Worm (Caenorhabditis elegans): ENCODE results near the gene rrsr-1.

rrsr-1 gene

DNA sequence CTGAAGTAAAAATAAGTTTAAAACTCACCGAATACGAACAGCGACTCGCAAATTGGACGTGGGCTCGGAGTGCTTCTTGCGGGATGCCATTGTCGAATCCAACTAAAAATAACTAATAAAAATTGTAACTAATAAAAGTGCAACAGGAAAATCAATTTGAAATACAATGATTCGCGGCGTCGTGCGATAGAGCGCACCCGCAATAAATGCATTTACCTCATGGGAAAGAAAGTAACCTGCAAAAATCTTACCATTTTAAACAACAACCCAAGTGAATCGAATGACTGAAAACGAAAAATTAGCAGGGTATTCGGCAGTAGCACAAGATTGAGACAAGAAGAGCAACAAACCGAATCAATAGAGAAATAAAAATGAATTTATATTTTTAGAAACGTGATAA lies 31.8 kb upstream of the rrsr-1 start, which contains the start of gene bmk-1:
bmk-1 (minus strand) TSS at position 359 of the 400 bp plus-strand sequence.
- peak; percentile 6; the same call in 1 of the 2 replicates for TF ChIP-seq mcd-1 (GFP tag; IDR thresholded peaks at IDR 0.05)
- TF ChIP-seq T07F8.4 (tag; optimal IDR thresholded peaks at IDR 0.05), result no peak
- TF ChIP-seq F49E8.2 (tag; optimal IDR thresholded peaks at IDR 0.05; ENCODE audit: insufficient read depth), result no peak
- TF ChIP-seq him-1 (tag; optimal IDR thresholded peaks at IDR 0.05), result no peak
- TF ChIP-seq ceh-100 (GFP tag; IDR thresholded peaks at IDR 0.05), result no peak
- TF ChIP-seq ztf-18 (tag; optimal IDR thresholded peaks at IDR 0.05), result no peak
- no peak for TF ChIP-seq ccch-3 (GFP tag; optimal IDR thresholded peaks at IDR 0.05)
- no peak for TF ChIP-seq hlh-12 (tag; optimal IDR thresholded peaks at IDR 0.05)
- no peak for TF ChIP-seq pbrm-1 (GFP tag; IDR thresholded peaks at IDR 0.05)
- no peak for TF ChIP-seq nhr-120 (GFP tag; IDR thresholded peaks at IDR 0.05)
- 0 out of 2 replicates have a peak, but pooled peaks have one; percentile 36 for TF ChIP-seq aptf-2 (GFP tag; conservative IDR thresholded peaks at IDR 0.05)
- no peak for TF ChIP-seq athp-1 (tag; optimal IDR thresholded peaks at IDR 0.05)
- TF ChIP-seq nhr-80 (tag; optimal IDR thresholded peaks at IDR 0.05), result no peak
- 0 out of 2 replicates have a peak, but pooled peaks have one; percentile 32 for TF ChIP-seq madf-6 (GFP tag; IDR thresholded peaks at IDR 0.05)
- TF ChIP-seq snpc-1.3 (tag; optimal IDR thresholded peaks at IDR 0.05; ENCODE audit: insufficient read depth), result no peak
- TF ChIP-seq K11D2.4 (GFP tag; IDR thresholded peaks at IDR 0.05), result no peak
- TF ChIP-seq die-1 (tag; optimal IDR thresholded peaks at IDR 0.05), result no peak
- no peak for TF ChIP-seq ceh-27 (GFP tag; optimal IDR thresholded peaks at IDR 0.05)
- TF ChIP-seq F55B11.4 (tag; optimal IDR thresholded peaks at IDR 0.05; ENCODE audit: borderline replicate concordance, insufficient read depth), result no peak
- no peak for TF ChIP-seq chd-7 (tag; optimal IDR thresholded peaks at IDR 0.05)
- no peak for TF ChIP-seq Y79H2A.3 (GFP tag; conservative IDR thresholded peaks at IDR 0.05)
- no peak for TF ChIP-seq Y53G8AR.9 (GFP tag; conservative IDR thresholded peaks at IDR 0.05)
- no peak for TF ChIP-seq lin-26 (GFP tag; IDR thresholded peaks at IDR 0.05)
- no peak for TF ChIP-seq hsf-1 (GFP tag; IDR thresholded peaks at IDR 0.05)
- TF ChIP-seq egrh-3 (GFP tag; IDR thresholded peaks at IDR 0.05), result no peak
- peak; percentile 21 for TF ChIP-seq efl-1 (GFP tag; optimal IDR thresholded peaks at IDR 0.05)
- TF ChIP-seq lag-1 (GFP tag; IDR thresholded peaks at IDR 0.05), result no peak

DNA sequence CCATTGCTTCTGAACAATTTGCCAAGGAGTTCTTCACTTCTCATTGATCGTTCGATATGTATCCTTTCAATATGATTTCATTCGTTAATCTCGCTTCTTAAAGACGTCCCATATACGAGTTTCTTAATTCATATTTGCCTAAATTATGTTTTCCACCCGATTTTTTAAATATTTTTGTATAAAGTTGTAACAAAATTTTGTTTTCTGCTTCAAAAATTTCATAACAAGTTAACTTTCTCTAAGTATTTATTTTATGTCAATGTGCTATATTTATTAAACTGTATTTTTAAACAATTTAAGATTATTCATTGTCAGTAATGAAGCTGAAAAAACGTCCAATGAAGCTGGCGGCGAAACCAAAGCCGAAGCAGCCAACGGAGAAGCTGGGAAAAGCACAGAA lies 24.6 kb upstream of the rrsr-1 start, which contains the start of gene F23B12.7:
F23B12.7 (plus strand) TSS at position 301 of the 400 bp plus-strand sequence.
- TF ChIP-seq athp-1 (tag; optimal IDR thresholded peaks at IDR 0.05), result no peak

DNA sequence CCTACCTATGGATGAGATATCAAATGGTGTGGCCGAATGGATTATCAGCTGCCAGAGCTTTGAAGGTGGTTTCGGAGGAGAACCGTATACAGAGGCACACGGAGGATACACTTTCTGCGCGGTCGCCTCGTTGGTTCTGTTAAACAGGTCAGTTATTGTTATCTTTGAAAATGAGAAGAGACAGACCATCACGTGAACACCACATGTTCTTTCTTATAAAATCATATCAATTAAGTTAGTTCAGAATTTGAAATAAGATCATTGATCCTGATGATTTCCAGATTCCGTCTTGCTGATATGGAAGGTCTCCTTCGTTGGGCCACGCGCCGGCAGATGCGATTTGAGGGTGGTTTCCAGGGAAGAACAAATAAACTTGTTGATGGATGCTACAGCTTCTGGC lies 23.9 kb upstream of the rrsr-1 start:
- TF ChIP-seq nhr-80 (tag; optimal IDR thresholded peaks at IDR 0.05), result no peak
- no peak for TF ChIP-seq zfh-2 (GFP tag; conservative IDR thresholded peaks at IDR 0.05)
- no peak for TF ChIP-seq lin-35 (GFP tag; optimal IDR thresholded peaks at IDR 0.05)
- no peak for TF ChIP-seq rec-8 (tag; optimal IDR thresholded peaks at IDR 0.05)
- no peak for TF ChIP-seq B0019.2 (GFP tag; conservative IDR thresholded peaks at IDR 0.05)
- peak; percentile 25 for TF ChIP-seq ztf-26 (tag; optimal IDR thresholded peaks at IDR 0.05)

- no peak for TF ChIP-seq Y56A3A.18 (GFP tag; IDR thresholded peaks at IDR 0.05)
- no peak for TF ChIP-seq B0336.3 (GFP tag; IDR thresholded peaks at IDR 0.05)
- no peak for TF ChIP-seq egl-44 (GFP tag; IDR thresholded peaks at IDR 0.05)
- TF ChIP-seq ZK185.1 (tag; optimal IDR thresholded peaks at IDR 0.05; ENCODE audit: poor library complexity, severe bottlenecking), result no peak
- no peak for TF ChIP-seq rec-8 (tag; optimal IDR thresholded peaks at IDR 0.05)
- no peak for TF ChIP-seq snpc-4 (GFP tag; optimal IDR thresholded peaks at IDR 0.05)
- TF ChIP-seq snpc-4 (tag; optimal IDR thresholded peaks at IDR 0.05), result peak in 1 of 4 experiments; percentile 6
- TF ChIP-seq sea-2 (GFP tag; IDR thresholded peaks at IDR 0.05), result no peak
- TF ChIP-seq nhr-27 (tag; optimal IDR thresholded peaks at IDR 0.05), result no peak
- TF ChIP-seq hlh-26 (GFP tag; conservative IDR thresholded peaks at IDR 0.05), result no peak
- no peak for TF ChIP-seq F10E7.11 (tag; optimal IDR thresholded peaks at IDR 0.05)
- TF ChIP-seq attf-3 (GFP tag; conservative IDR thresholded peaks at IDR 0.05), result peak; percentile 89
- TF ChIP-seq rcor-1 (GFP tag; IDR thresholded peaks at IDR 0.05), result no peak
- TF ChIP-seq dpff-1 (tag; optimal IDR thresholded peaks at IDR 0.05), result no peak
Observed at ce11 chrV:14447240-14447763, 22.5 kb upstream of the rrsr-1 start, which contains the start of the genes dlat-1 and fntb-1. Gene dlat-1, minus strand, starts transcription at chrV:14447290. Gene fntb-1, plus strand, starts transcription at chrV:14447651.
